Fruit fly (Drosophila melanogaster) whole organism: ENCODE results near the gene Ccp84Aa.

Experiments used
- CG8478 ChIP-seq: fragments of >200 bp; optimal IDR thresholded peaks from 2 replicates; lab custom pipeline; 2018; ENCODE audit warnings: inconsistent platforms
- Dll ChIP-seq: fragments of >200 bp; optimal IDR thresholded peaks from 2 replicates; lab custom pipeline; 2017
- EcR ChIP-seq, 2 experiments: fragments of >200 bp; optimal IDR thresholded peaks; 2 replicates each; lab custom pipeline; 2017; ENCODE audit warnings: missing biosample characterization in 2 of 2, missing genetic modification characterization in 2 of 2, missing genetic modification reagents in 2 of 2
- pan ChIP-seq: fragments of >200 bp; optimal IDR thresholded peaks from 2 replicates; lab custom pipeline; 2017
- psq ChIP-seq: fragments of >200 bp; optimal IDR thresholded peaks from 2 replicates; lab custom pipeline; 2017
- usp ChIP-seq: fragments of >200 bp; optimal IDR thresholded peaks from 2 replicates; lab custom pipeline; 2017; ENCODE audit warnings: missing biosample characterization, missing genetic modification characterization, mixed read lengths

The Ccp84Aa gene

DNA sequence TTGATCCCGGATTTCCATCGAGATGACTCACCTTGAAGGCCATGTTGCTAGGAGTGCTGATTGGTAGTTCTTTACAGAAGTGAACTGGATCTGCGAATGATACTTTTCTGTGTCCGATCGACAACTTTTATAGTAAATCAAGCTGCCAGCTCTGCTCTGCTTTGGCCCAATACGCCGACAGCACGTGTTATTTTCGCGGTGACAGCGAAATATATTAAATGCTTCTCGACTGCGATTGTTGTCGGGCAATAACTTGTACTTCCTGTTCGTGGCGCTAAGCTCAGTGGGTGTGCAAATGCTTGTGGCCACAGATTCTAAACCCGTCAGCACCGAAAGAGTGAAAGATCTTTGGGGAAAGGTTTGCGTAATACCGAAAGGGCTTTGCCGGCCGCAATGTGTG, 1.1 kb upstream of the Ccp84Aa start, which contains the start of gene Ccp84Ab:
TSS of gene Ccp84Ab (minus strand) at position 101 of the 400 bp plus-strand sequence.
- TF ChIP-seq Dll: no peak
- no peak for TF ChIP-seq pan
- no peak for TF ChIP-seq CG8478
- no peak for TF ChIP-seq psq (lab: Kevin White, UChicago)
- no peak for TF ChIP-seq EcR (GFP tag; optimal IDR thresholded peaks at IDR 0.05; lab: Kevin White, UChicago)

DNA sequence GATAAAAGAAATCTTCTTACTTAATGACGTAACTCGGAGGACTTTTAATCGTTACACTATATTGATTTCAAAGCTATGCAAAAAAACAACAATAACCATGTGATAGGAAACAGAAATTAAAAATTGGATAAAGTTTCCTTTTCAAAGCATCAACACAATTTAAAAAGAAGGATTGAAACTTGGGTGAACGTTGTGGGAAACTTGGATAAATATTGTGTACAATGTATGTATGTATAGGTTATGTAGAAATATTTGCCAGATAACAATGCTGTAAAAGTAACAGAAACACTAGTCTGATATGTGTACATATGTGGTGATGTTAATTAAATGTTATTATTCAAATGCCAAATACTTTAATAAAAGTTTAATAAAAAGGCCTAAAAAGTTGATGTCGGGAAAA, 2.4 kb downstream of the Ccp84Aa start:
- TF ChIP-seq psq (lab: Kevin White, UChicago) (no peak), EcR (GFP tag; optimal IDR thresholded peaks at IDR 0.05; lab: Kevin White, UChicago) (no peak), CG8478 (no peak), pan (no peak), Dll (no peak), usp (GFP tag; lab: Kevin White, UChicago) (no peak)

DNA sequence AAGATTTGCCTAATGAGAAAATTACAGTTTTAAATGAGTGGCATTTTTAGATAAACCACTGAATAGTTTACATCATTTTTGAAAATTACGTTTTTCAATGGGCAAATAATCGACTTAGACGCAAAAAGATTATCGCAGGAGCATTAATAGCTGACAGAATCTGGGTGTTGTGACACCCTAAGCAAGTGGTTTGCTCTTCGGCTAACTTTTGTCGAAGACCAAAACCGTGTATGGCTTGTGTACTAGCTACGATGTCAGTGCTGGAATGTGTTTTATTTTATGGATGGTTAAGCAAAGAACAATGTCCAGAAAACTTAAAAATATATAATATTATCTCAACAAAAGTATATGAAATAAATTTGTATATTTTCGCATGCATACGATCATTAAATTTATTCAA, 5.0 kb downstream of the Ccp84Aa start:
- TF ChIP-seq CG8478: no peak
- TF ChIP-seq Dll: no peak
- TF ChIP-seq usp (GFP tag; lab: Kevin White, UChicago): no peak
- TF ChIP-seq psq (lab: Kevin White, UChicago): no peak
- no peak for TF ChIP-seq EcR (GFP tag; optimal IDR thresholded peaks at IDR 0.05; lab: Kevin White, UChicago)
- TF ChIP-seq pan: no peak

DNA sequence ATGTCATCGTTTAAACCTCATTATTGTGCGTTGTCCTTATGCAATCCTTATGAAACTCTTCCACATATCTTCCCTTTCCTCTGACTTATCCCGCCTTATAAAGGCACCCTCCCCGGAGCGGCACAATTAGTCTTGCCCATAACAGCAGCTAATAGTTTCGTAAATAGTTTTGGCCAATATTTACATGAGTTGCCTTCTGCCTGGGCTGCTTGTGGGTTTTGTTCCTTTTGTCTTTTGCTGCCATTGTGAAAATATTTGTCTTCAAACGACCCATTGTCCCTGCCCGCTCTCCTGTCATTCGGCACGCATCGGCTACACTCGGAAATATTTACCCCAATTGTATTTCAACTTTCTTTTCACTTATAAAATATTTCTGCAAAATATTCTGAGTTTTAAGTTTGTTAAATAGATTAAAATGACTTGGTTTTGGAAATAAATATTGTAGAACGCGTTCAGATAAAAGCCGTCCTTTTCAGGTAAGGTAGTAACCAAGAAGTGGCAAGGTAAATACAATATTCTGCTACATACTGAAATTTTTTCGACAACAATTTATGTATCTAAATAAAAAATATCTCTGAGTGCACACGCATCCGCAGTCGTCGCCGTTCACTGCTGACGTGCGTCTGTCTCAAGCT, 19.8 kb downstream of the Ccp84Aa start:
- TF ChIP-seq psq (lab: Kevin White, UChicago): no peak
- TF ChIP-seq pan: no peak
- no peak for TF ChIP-seq Dll
- no peak for TF ChIP-seq CG8478
- no peak for TF ChIP-seq EcR (GFP tag; optimal IDR thresholded peaks at IDR 0.05; lab: Kevin White, UChicago)

DNA sequence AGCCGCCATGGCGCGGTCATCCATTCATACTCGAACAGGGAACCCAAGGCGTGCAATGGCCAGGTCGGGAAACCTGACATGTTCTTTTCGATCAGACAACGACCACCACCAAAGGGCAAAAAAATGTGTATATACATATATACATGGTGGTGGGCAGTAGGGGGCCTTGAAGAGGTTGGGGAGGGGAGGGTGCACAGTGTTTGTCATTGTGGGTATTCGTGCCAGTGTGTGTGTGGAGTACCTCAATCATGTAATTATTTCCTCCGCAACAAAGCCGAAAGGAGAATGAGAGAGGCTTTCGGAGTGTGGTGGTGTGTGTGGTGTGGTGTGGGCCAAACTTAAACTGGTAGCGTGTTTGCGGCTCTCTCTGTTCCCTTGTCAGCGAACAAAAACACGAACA, 22.2 kb downstream of the Ccp84Aa start:
- TF ChIP-seq pan (no peak), Dll (peak; percentile 56), usp (GFP tag; lab: Kevin White, UChicago) (no peak)

DNA sequence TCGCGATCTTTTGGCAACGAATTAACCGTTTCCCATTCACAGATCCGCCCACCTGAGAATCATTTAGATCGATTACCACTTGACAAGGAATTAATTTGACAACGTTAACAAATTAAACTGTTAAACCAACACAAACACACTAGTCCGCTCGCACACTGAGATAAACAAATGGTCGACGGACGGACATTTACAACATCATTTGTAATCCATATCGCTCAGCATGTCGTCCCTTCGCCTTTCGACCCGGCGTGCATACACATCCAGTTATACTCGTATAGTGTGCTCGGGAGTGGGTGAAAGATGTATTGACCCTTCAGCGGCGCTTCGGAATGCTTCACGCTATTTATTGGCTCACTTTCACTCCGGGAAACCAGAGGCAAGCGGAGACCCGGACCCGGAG, 31.8 kb downstream of the Ccp84Aa start:
- TF ChIP-seq CG8478: no peak
- no peak for TF ChIP-seq psq (lab: Kevin White, UChicago)
- no peak for TF ChIP-seq EcR (GFP tag; optimal IDR thresholded peaks at IDR 0.05; lab: Kevin White, UChicago)
- no peak for TF ChIP-seq pan
- TF ChIP-seq usp (GFP tag; lab: Kevin White, UChicago): no peak
- TF ChIP-seq Dll: no peak

DNA sequence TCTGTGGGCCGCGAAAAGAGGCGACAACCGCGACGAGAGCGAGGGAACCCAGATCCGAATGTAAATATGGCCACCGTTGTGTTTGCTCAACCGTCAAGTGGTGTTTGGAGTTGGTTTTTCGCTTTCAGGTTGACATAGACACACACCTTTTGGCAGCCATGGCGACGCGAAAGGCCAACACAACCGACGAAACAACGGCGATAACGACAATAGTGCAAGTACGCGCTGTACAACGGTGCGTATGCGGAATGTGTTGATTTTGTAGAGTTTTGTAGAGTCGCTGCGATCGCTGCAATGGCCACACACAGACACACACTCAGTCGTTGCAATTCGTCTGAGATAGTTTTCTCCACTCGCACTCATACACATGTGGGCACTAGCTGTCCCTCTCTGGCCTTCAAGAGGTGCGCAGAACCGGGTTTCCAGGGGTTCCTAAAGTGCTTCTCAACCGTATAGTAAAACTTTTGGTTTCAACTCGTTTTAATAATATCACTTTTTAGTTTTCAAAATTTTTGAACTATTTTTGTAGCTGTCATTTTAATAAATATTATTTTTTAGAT, 37.6 kb downstream of the Ccp84Aa start:
- TF ChIP-seq CG8478 (peak; percentile 48), pan (no peak)

DNA sequence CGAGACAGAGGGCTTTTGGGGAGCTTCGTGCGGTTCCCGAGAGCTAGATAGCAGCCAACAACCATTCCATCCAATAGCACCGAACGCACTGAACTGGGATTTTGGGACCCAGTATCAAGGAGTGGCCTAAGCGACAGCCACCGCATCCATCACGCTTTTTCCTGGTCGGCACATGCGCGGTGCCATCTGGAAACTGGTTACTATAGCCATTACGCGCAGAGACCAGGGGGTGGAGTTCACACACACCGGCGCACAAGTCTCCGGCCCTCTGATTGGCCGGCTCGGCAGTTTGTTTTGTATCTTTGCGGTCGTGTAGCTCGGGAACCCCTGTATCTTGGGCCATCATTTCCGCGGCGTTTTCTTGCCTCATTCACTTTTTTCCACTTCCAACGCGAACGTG, 38.1 kb downstream of the Ccp84Aa start, which contains the start of gene pb:
TSS of gene pb (minus strand) at position 81 of the 400 bp plus-strand sequence.
- no peak for TF ChIP-seq Dll
- no peak for TF ChIP-seq usp (GFP tag; lab: Kevin White, UChicago)
- TF ChIP-seq CG8478: no peak
- no peak for TF ChIP-seq EcR (GFP tag; optimal IDR thresholded peaks at IDR 0.05; lab: Kevin White, UChicago)
- TF ChIP-seq pan: no peak
- no peak for TF ChIP-seq psq (lab: Kevin White, UChicago)

DNA sequence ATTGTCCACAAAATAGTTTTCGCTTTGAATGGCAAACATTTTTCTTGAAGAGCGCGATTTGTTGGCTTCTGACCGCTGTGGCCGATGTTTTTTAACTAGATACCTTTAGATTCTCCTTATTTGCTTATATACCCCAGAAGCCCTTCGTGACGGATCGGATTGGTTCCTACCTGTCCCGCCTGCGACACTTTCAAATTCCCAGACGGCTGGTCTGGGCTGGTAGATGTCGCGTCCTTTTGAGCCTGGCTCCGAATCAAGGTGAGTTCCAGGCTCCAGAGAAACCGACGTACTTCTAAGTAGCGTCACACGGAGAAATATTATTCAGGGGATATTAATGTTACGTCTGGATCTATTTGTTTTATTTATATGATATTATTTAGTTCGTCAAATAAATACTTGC, 40.2 kb downstream of the Ccp84Aa start, which contains the start of gene zen2:
TSS of gene zen2 (minus strand) at position 101 of the 400 bp plus-strand sequence.
- TF ChIP-seq pan: no peak
- TF ChIP-seq CG8478: no peak
- TF ChIP-seq psq (lab: Kevin White, UChicago): no peak
- TF ChIP-seq Dll: no peak
- TF ChIP-seq EcR (GFP tag; optimal IDR thresholded peaks at IDR 0.05; lab: Kevin White, UChicago): no peak
- TF ChIP-seq usp (GFP tag; lab: Kevin White, UChicago): no peak

DNA sequence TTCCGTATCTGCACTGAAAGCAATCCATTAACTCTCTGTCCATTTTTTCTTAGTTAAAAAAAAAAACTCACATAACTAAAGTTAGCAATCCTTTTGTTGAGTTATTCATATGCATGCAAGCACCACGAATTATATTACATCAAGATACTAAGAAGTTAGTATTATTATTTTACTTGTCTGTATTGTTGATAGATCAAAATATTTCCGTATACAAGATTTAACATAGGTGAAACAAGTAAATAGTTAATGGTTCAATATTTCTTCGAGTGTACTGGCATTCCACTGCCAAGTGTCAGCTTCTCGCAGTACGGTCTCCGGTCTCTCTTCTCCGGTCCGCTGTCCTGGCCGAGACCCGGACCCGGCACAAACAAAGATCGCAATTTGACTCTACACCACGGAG, 42.3 kb downstream of the Ccp84Aa start:
- TF ChIP-seq pan (no peak), EcR (GFP tag; optimal IDR thresholded peaks at IDR 0.05; lab: Kevin White, UChicago) (no peak), psq (lab: Kevin White, UChicago) (no peak), Dll (no peak), CG8478 (no peak), usp (GFP tag; lab: Kevin White, UChicago) (no peak)

DNA sequence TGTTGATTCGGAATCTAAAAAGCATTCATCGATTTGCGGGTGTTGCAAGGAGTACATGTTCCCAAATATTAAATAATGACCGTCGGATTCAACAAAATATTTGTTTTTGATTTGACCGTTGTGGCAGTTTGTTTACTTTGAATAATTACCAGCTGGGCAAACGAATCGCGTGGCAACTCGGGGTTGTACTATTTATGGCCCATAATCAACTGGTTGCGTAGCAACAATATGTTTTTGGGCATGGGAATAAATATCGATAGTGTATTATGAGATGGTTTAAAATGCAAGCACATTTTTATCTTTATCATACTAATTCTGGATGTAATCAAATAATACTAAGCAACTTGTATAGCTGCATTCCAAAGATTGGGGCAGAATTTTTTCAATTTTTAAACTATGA, 44.0 kb downstream of the Ccp84Aa start, which contains the start of gene CG34297:
TSS of gene CG34297 (minus strand) at position 101 of the 400 bp plus-strand sequence.
- no peak for TF ChIP-seq Dll
- TF ChIP-seq usp (GFP tag; lab: Kevin White, UChicago): no peak
- TF ChIP-seq CG8478: no peak

DNA sequence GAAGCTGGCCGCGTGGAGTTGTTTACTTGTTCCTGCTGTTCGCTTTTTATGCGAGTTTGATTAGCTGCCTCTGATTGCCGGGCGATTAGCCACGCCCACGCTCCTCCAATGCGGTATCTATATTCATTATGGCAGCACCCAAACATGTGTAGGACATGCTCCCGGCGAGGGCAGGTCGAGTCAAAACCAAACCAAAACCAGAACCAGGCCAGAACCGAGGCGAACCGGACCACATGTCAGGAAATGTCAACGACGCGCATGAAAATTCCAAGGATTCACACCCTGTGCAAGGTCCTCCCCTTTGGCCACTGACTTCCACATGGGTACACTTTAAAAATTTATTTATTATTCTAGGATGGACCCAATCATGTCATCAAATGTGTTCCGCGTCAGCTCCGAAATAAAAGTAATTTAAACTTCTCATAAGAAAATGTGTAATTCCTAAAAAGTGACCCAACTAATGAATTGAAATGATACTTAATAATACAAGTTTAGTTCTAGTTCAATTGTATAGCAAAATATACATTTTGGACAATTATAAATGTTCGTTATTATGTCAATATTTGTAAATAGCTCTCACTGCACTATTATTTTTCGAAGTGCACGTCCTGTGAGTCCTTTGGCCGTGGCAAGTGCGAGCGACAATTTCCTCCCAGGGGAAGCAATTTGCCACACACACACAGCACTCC, 47.7 kb downstream of the Ccp84Aa start:
- TF ChIP-seq pan: no peak
- TF ChIP-seq CG8478: no peak
- no peak for TF ChIP-seq usp (GFP tag; lab: Kevin White, UChicago)
- TF ChIP-seq psq (lab: Kevin White, UChicago): no peak
- no peak for TF ChIP-seq Dll
- no peak for TF ChIP-seq EcR (GFP tag; optimal IDR thresholded peaks at IDR 0.05; lab: Kevin White, UChicago)
